Worm (Caenorhabditis elegans) whole organism, early embryonic: ENCODE measurements around the gene srsx-38.

Experiments used
- B0310.2 ChIP-seq: sonication (generic microtip); optimal IDR thresholded peaks from 2 replicates; lab custom pipeline; 2016; ENCODE audit warnings: mild to moderate bottlenecking, missing genetic modification characterization, missing compliant biosample characterization
- F13C5.2 ChIP-seq: sonication (generic microtip); optimal IDR thresholded peaks from 2 replicates; lab custom pipeline; 2017; ENCODE audit warnings: mild to moderate bottlenecking, missing genetic modification characterization, inconsistent platforms, missing compliant biosample characterization
- aly-1 ChIP-seq: sonication (generic microtip); optimal IDR thresholded peaks from 2 replicates; lab custom pipeline; 2016; ENCODE audit warnings: missing genetic modification characterization, missing compliant biosample characterization
- ama-1 ChIP-seq: fragments of 150-350 bp; optimal IDR thresholded peaks from 2 replicates; lab custom pipeline; 2014
- ceh-13 ChIP-seq: fragments of 200-800 bp; sonication (Bioruptor generic); optimal IDR thresholded peaks from 2 replicates; lab custom pipeline; 2018; ENCODE audit warnings: mild to moderate bottlenecking, missing genetic modification characterization, missing compliant biosample characterization
- ceh-36 ChIP-seq: sonication (generic microtip); optimal IDR thresholded peaks from 2 replicates; lab custom pipeline; 2016; ENCODE audit warnings: missing genetic modification characterization, inconsistent platforms, missing compliant biosample characterization
- ets-7 ChIP-seq: sonication (generic microtip); optimal IDR thresholded peaks from 2 replicates; lab custom pipeline; 2016; ENCODE audit warnings: missing genotype, missing genetic modification characterization, missing compliant biosample characterization
- flt-1 ChIP-seq: fragments of 200-800 bp; sonication (Bioruptor generic); IDR thresholded peaks from 2 replicates; pipeline ENCODE4 v1.3.6; 2022; ENCODE audit warnings: missing genetic modification characterization, missing compliant biosample characterization
- hmbx-1 ChIP-seq: sonication (generic microtip); optimal IDR thresholded peaks from 2 replicates; lab custom pipeline; 2016; ENCODE audit warnings: mild to moderate bottlenecking, missing genetic modification characterization, missing compliant biosample characterization
- hmg-4 ChIP-seq: fragments of 200-800 bp; sonication (Bioruptor generic); optimal IDR thresholded peaks from 2 replicates; lab custom pipeline; 2018; ENCODE audit warnings: mild to moderate bottlenecking, missing genetic modification characterization, missing compliant biosample characterization
- hnd-1 ChIP-seq: sonication (generic microtip); optimal IDR thresholded peaks from 2 replicates; lab custom pipeline; 2016; ENCODE audit warnings: missing genetic modification characterization, missing compliant biosample characterization
- pes-1 ChIP-seq: fragments of 200-800 bp; sonication (Bioruptor generic); IDR thresholded peaks from 2 replicates; pipeline ENCODE4 v1.3.6; 2022; ENCODE audit warnings: missing genetic modification reagents, missing genetic modification characterization, missing compliant biosample characterization
- scrt-1 ChIP-seq: fragments of 200-800 bp; sonication (Bioruptor generic); IDR thresholded peaks from 2 replicates; pipeline ENCODE4 v1.3.6; 2022; ENCODE audit warnings: missing genetic modification characterization, missing compliant biosample characterization
- sea-1 ChIP-seq: fragments of 200-800 bp; sonication (Bioruptor generic); conservative IDR thresholded peaks from 2 replicates; pipeline ENCODE4 v1.3.6; 2022; ENCODE audit warnings: missing genetic modification characterization, missing compliant biosample characterization
- tbx-11 ChIP-seq: fragments of 200-800 bp; sonication (Bioruptor generic); IDR thresholded peaks from 2 replicates; pipeline ENCODE4 v1.3.6; 2022; ENCODE audit warnings: missing genetic modification characterization, missing compliant biosample characterization
- tbx-37 ChIP-seq: fragments of 200-800 bp; sonication (Bioruptor generic); conservative IDR thresholded peaks from 2 replicates; pipeline ENCODE4 v1.3.6; 2022; ENCODE audit warnings: missing genetic modification reagents, missing genetic modification characterization, missing compliant biosample characterization
- tra-4 ChIP-seq: sonication (generic microtip); optimal IDR thresholded peaks from 2 replicates; lab custom pipeline; 2017; ENCODE audit warnings: missing genetic modification characterization, missing compliant biosample characterization

Gene srsx-38

ce11 chrV:15769072-15769471, 38.2 kb downstream of the srsx-38 start, which contains the start of gene F57A10.4:
Gene F57A10.4, plus strand, starts transcription at chrV:15769438.
- TF ChIP-seq ceh-13 (GFP tag; lab: Kevin White, UChicago) = no peak
- no peak for TF ChIP-seq sea-1 (GFP tag; lab: Robert Waterston, UW)
- no peak for TF ChIP-seq pes-1
- TF ChIP-seq flt-1 (GFP tag; lab: Robert Waterston, UW) = no peak
- no peak for TF ChIP-seq hmbx-1
- TF ChIP-seq scrt-1 (GFP tag; lab: Robert Waterston, UW) = no peak
- TF ChIP-seq ceh-36 (tag; lab: Kevin White, UChicago) = no peak
- TF ChIP-seq tra-4 = no peak
- TF ChIP-seq ets-7 (tag; lab: Kevin White, UChicago) = no peak
- TF ChIP-seq hnd-1 = no peak
- TF ChIP-seq tbx-37 = no peak
- no peak for TF ChIP-seq F13C5.2 (tag; lab: Kevin White, UChicago)
- TF ChIP-seq ama-1 (lab: Kevin White, UChicago) = no peak
- no peak for TF ChIP-seq B0310.2 (tag; lab: Kevin White, UChicago)
- no peak for TF ChIP-seq tbx-11 (GFP tag; lab: Robert Waterston, UW)
- TF ChIP-seq hmg-4 = no peak
- TF ChIP-seq aly-1 (tag; lab: Kevin White, UChicago) = no peak

- peak; percentile 73 for TF ChIP-seq pes-1
- TF ChIP-seq scrt-1 (GFP tag; lab: Robert Waterston, UW) = peak; percentile 51; the same call in 1 of the 2 replicates
- TF ChIP-seq flt-1 (GFP tag; lab: Robert Waterston, UW) = peak; percentile 28; the same call in 1 of the 2 replicates
Measured at ce11 chrV:15767385-15767784, 39.9 kb downstream of the srsx-38 start.

- TF ChIP-seq flt-1 (GFP tag; lab: Robert Waterston, UW) (0 out of 2 replicates have a peak, but pooled peaks have one; percentile 13), F13C5.2 (tag; lab: Kevin White, UChicago) (peak; percentile 66), tbx-11 (GFP tag; lab: Robert Waterston, UW) (no peak), pes-1 (no peak)
Measured at ce11 chrV:15766122-15766594, 41.2 kb downstream of the srsx-38 start, which contains the start of the genes haf-3 and F57A10.2. Gene haf-3, minus strand, starts transcription at chrV:15766172. Gene F57A10.2, plus strand, starts transcription at chrV:15766575.

ce11 chrV:15758449-15758848, 48.9 kb downstream of the srsx-38 start, which contains the start of gene str-9:
Gene str-9, plus strand, starts transcription at chrV:15758749.
- TF ChIP-seq tra-4 = no peak
- no peak for TF ChIP-seq B0310.2 (tag; lab: Kevin White, UChicago)
- TF ChIP-seq flt-1 (GFP tag; lab: Robert Waterston, UW) = no peak
- no peak for TF ChIP-seq aly-1 (tag; lab: Kevin White, UChicago)
- no peak for TF ChIP-seq ama-1 (lab: Kevin White, UChicago)
- no peak for TF ChIP-seq hmbx-1
- TF ChIP-seq ceh-13 (GFP tag; lab: Kevin White, UChicago) = no peak
- TF ChIP-seq hnd-1 = no peak
- no peak for TF ChIP-seq scrt-1 (GFP tag; lab: Robert Waterston, UW)
- TF ChIP-seq tbx-11 (GFP tag; lab: Robert Waterston, UW) = no peak
- no peak for TF ChIP-seq hmg-4
- TF ChIP-seq sea-1 (GFP tag; lab: Robert Waterston, UW) = no peak
- no peak for TF ChIP-seq pes-1
- no peak for TF ChIP-seq ets-7 (tag; lab: Kevin White, UChicago)
- no peak for TF ChIP-seq tbx-37
- TF ChIP-seq F13C5.2 (tag; lab: Kevin White, UChicago) = no peak
- no peak for TF ChIP-seq ceh-36 (tag; lab: Kevin White, UChicago)

ce11 chrV:15757645-15758044, 49.7 kb downstream of the srsx-38 start:
- TF ChIP-seq ceh-13 (GFP tag; lab: Kevin White, UChicago) (no peak), ama-1 (lab: Kevin White, UChicago) (no peak), flt-1 (GFP tag; lab: Robert Waterston, UW) (no peak), scrt-1 (GFP tag; lab: Robert Waterston, UW) (no peak), hmg-4 (no peak), tbx-11 (GFP tag; lab: Robert Waterston, UW) (no peak), tra-4 (no peak), ceh-36 (tag; lab: Kevin White, UChicago) (no peak), F13C5.2 (tag; lab: Kevin White, UChicago) (no peak), pes-1 (no peak), sea-1 (GFP tag; lab: Robert Waterston, UW) (no peak), hnd-1 (no peak), aly-1 (tag; lab: Kevin White, UChicago) (no peak)
